Fruit fly (Drosophila melanogaster): ENCODE data around the gene kst.

DNA sequence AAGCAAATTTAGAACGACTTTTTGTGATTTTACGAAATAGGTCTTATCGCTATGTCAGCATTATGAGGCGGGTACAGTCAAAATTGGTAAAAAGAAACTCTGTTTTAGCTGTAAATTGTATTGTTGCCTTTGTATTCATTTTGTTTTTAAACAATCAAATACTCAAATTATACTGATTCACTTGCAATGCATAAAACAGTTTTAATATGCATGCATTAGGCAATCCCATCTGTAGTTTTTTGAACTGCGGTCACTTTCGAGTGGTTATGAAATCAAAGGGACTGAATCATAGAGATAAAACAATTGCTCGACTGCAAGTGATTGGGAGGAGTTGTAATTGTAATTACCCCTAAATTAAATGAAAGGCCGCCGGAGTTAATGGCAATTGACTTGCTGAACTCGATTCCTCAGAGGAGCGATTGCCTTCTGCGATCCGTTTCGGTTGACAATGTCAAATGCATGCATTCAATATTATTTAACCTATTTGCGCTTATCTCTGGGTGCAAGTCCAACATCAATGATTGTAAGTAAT lies 3.1 kb downstream of the kst start:
- no peak for TF ChIP-seq CG8478 (optimal IDR thresholded peaks at IDR 0.05)
- no peak for TF ChIP-seq CTCF (optimal IDR thresholded peaks at IDR 0.05)

Measured in S2 (cell line).